Fruit fly (Drosophila melanogaster) whole organism, prepupa: ENCODE measurements around the gene GATAe.

Source experiments
- CG15336 ChIP-seq: fragments of 200-800 bp; sonication (Bioruptor generic); IDR thresholded peaks from 2 replicates; pipeline ENCODE4 v1.3.6; 2022; ENCODE audit warnings: missing biosample characterization, missing genetic modification characterization
- CG16779 ChIP-seq: fragments of 200-800 bp; sonication (Bioruptor generic); optimal IDR thresholded peaks from 3 replicates; lab custom pipeline; 2017; ENCODE audit warnings: missing biosample characterization, mild to moderate bottlenecking, missing genetic modification characterization
- CG8119 ChIP-seq: fragments of 200-800 bp; sonication (Bioruptor generic); IDR thresholded peaks from 3 replicates; pipeline ENCODE4 v1.3.6; 2022; ENCODE audit warnings: missing biosample characterization, missing genetic modification characterization
- CG9139 ChIP-seq: fragments of 200-800 bp; sonication (Bioruptor generic); optimal IDR thresholded peaks from 3 replicates; lab custom pipeline; 2017; ENCODE audit warnings: missing biosample characterization, mild to moderate bottlenecking, missing genetic modification characterization
- Eip78C ChIP-seq: fragments of 200-800 bp; sonication (Bioruptor generic); peaks from one replicate; lab custom pipeline; 2016; ENCODE audit warnings: missing biosample characterization, missing genetic modification characterization
- Hr39 ChIP-seq: fragments of 200-800 bp; sonication (Bioruptor generic); optimal IDR thresholded peaks from 2 replicates; lab custom pipeline; 2016; ENCODE audit warnings: missing biosample characterization, missing genetic modification characterization
- OdsH ChIP-seq: fragments of 200-800 bp; sonication (Bioruptor generic); optimal IDR thresholded peaks from 3 replicates; lab custom pipeline; 2016; ENCODE audit warnings: missing biosample characterization, missing genetic modification characterization
- achi ChIP-seq: fragments of 200-800 bp; sonication (Bioruptor generic); optimal IDR thresholded peaks from 3 replicates; lab custom pipeline; 2016; ENCODE audit warnings: missing biosample characterization, missing genetic modification characterization
- fd59A ChIP-seq: fragments of 200-800 bp; sonication (Bioruptor generic); optimal IDR thresholded peaks from 2 replicates; lab custom pipeline; 2017; ENCODE audit warnings: missing biosample characterization, mild to moderate bottlenecking, missing genetic modification characterization, missing genetic modification reagents
- fkh ChIP-seq: fragments of 200-800 bp; sonication (Bioruptor generic); optimal IDR thresholded peaks from 3 replicates; lab custom pipeline; 2017; ENCODE audit warnings: missing biosample characterization, mild to moderate bottlenecking, missing genetic modification characterization, moderate library complexity
- pdm3 ChIP-seq: fragments of 200-800 bp; sonication (Bioruptor generic); optimal IDR thresholded peaks from 3 replicates; lab custom pipeline; 2016; ENCODE audit warnings: missing biosample characterization, missing genetic modification characterization
- salr ChIP-seq, 2 experiments: fragments of 200-800 bp; sonication (Bioruptor generic); optimal IDR thresholded peaks; 3 replicates each; lab custom pipeline; 2016 to 2018; ENCODE audit warnings: missing biosample characterization in 2 of 2, missing genetic modification characterization in 2 of 2, mild to moderate bottlenecking in 1 of 2
- spab ChIP-seq: fragments of 200-800 bp; sonication (Bioruptor generic); optimal IDR thresholded peaks from 2 replicates; lab custom pipeline; 2017; ENCODE audit warnings: missing biosample characterization, mild to moderate bottlenecking, missing genetic modification characterization, missing genetic modification reagents

DNA sequence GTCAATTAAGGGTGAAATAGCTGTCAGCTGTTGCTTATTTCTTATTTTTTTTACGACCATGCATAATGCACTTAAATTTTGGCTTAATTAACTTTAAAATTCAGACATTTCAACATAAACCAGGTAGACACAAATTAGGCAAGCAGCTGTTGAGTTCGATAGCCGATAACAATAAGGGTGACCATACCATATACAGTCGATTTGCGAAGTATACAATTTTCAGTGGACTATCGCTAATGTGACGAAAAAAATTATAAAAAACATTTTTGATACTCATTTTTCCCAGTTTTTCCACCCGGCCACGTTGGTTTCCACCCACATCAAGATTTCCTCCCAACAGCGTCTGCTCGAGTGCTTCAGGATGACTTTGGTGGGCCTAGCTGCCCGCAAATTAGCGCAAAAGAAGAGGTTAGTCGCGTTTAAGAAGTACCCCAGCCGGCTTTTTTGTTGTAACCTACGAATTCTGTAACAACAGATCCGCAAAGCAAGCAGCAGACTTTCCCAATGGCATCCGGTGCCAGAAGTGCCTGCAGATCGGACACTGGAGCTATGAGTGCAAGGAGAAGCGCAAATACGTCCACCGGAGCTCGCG is 45.1 kb upstream of the GATAe start, which contains the start of the genes CG4287 and CG5516:
- TF ChIP-seq CG8119 (GFP tag; lab: Robert Waterston, UW) (no peak), CG15336 (GFP tag; lab: Robert Waterston, UW) (no peak), fd59A (GFP tag; lab: Kevin White, UChicago) (no peak), Eip78C (no peak), spab (no peak), CG16779 (tag; lab: Kevin White, UChicago) (no peak), pdm3 (GFP tag; lab: Kevin White, UChicago) (no peak), Hr39 (GFP tag; lab: Kevin White, UChicago) (no peak), fkh (GFP tag; lab: Kevin White, UChicago) (no peak), salr (GFP tag; optimal IDR thresholded peaks at IDR 0.05; lab: Kevin White, UChicago) (no peak), CG9139 (GFP tag; lab: Kevin White, UChicago) (no peak), OdsH (GFP tag; lab: Kevin White, UChicago) (no peak), achi (GFP tag; lab: Kevin White, UChicago) (no peak)
